Fruit fly (Drosophila melanogaster) whole organism, prepupa: ENCODE results near the gene msi.

Source experiments
- Blimp-1 ChIP-seq: fragments of 200-800 bp; sonication (Bioruptor generic); optimal IDR thresholded peaks from 3 replicates; lab custom pipeline; 2017; ENCODE audit warnings: missing biosample characterization, missing genetic modification characterization, mild to moderate bottlenecking, moderate library complexity, missing genetic modification reagents
- CG10669 ChIP-seq: fragments of 200-800 bp; sonication (Bioruptor generic); optimal IDR thresholded peaks from 3 replicates; lab custom pipeline; 2018; ENCODE audit warnings: missing biosample characterization, mild to moderate bottlenecking, missing genetic modification characterization, moderate library complexity
- CG11294 ChIP-seq: fragments of 200-800 bp; sonication (Bioruptor generic); IDR thresholded peaks from 2 replicates; pipeline ENCODE4 v1.3.6; 2022; ENCODE audit warnings: missing biosample characterization, missing genetic modification characterization
- CG11762 ChIP-seq: fragments of 200-800 bp; sonication (Bioruptor generic); optimal IDR thresholded peaks from 3 replicates; lab custom pipeline; 2016; ENCODE audit warnings: missing biosample characterization, missing genetic modification characterization; ENCODE audit not compliant: insufficient read depth
- CG15336 ChIP-seq: fragments of 200-800 bp; sonication (Bioruptor generic); IDR thresholded peaks from 2 replicates; pipeline ENCODE4 v1.3.6; 2022; ENCODE audit warnings: missing biosample characterization, missing genetic modification characterization
- CG1621 ChIP-seq: fragments of 200-800 bp; sonication (Bioruptor generic); optimal IDR thresholded peaks from 3 replicates; lab custom pipeline; 2018; ENCODE audit warnings: missing biosample characterization, mild to moderate bottlenecking, missing genetic modification characterization
- CG31627 ChIP-seq: fragments of 200-800 bp; sonication (Bioruptor generic); optimal IDR thresholded peaks from 3 replicates; lab custom pipeline; 2016; ENCODE audit warnings: missing biosample characterization, missing genetic modification characterization
- CG4318 ChIP-seq: fragments of 200-800 bp; sonication (Bioruptor generic); optimal IDR thresholded peaks from 3 replicates; lab custom pipeline; 2017; ENCODE audit warnings: missing biosample characterization, mild to moderate bottlenecking, missing genetic modification characterization
- CG6163 ChIP-seq: fragments of 200-800 bp; sonication (Bioruptor generic); IDR thresholded peaks from 3 replicates; pipeline ENCODE4 v1.3.6; 2022; ENCODE audit warnings: missing biosample characterization, missing genetic modification characterization
- CG6808 ChIP-seq: fragments of 200-800 bp; sonication (Bioruptor generic); optimal IDR thresholded peaks from 3 replicates; lab custom pipeline; 2017; ENCODE audit warnings: missing biosample characterization, missing genetic modification characterization, mild to moderate bottlenecking, moderate library complexity, missing genetic modification reagents
- CG8632 ChIP-seq: fragments of 200-800 bp; sonication (Bioruptor generic); optimal IDR thresholded peaks from 3 replicates; lab custom pipeline; 2016; ENCODE audit warnings: missing biosample characterization, missing genetic modification characterization
- Eip78C ChIP-seq: fragments of 200-800 bp; sonication (Bioruptor generic); peaks from one replicate; lab custom pipeline; 2016; ENCODE audit warnings: missing biosample characterization, missing genetic modification characterization
- Ets21C ChIP-seq: fragments of 200-800 bp; sonication (Bioruptor generic); optimal IDR thresholded peaks from 3 replicates; lab custom pipeline; 2016; ENCODE audit warnings: missing biosample characterization, missing genetic modification characterization
- Ets96B ChIP-seq: fragments of 200-800 bp; optimal IDR thresholded peaks from 2 replicates; lab custom pipeline; 2019; ENCODE audit warnings: missing biosample characterization, mild to moderate bottlenecking, missing genetic modification characterization, moderate library complexity
- Hr39 ChIP-seq: fragments of 200-800 bp; sonication (Bioruptor generic); optimal IDR thresholded peaks from 2 replicates; lab custom pipeline; 2016; ENCODE audit warnings: missing biosample characterization, missing genetic modification characterization
- Met ChIP-seq: fragments of 200-800 bp; sonication (Bioruptor generic); optimal IDR thresholded peaks from 3 replicates; lab custom pipeline; 2016; ENCODE audit warnings: missing biosample characterization, missing genetic modification characterization
- OdsH ChIP-seq: fragments of 200-800 bp; sonication (Bioruptor generic); optimal IDR thresholded peaks from 3 replicates; lab custom pipeline; 2016; ENCODE audit warnings: missing biosample characterization, missing genetic modification characterization
- Sox102F ChIP-seq: fragments of 200-800 bp; sonication (Bioruptor generic); optimal IDR thresholded peaks from 2 replicates; lab custom pipeline; 2016; ENCODE audit warnings: missing biosample characterization, mild to moderate bottlenecking, missing genetic modification characterization
- Sox14 ChIP-seq: fragments of 200-800 bp; sonication (Bioruptor generic); optimal IDR thresholded peaks from 3 replicates; lab custom pipeline; 2016; ENCODE audit warnings: missing biosample characterization, missing genetic modification characterization
- acj6 ChIP-seq: fragments of 200-800 bp; sonication (Bioruptor generic); optimal IDR thresholded peaks from 3 replicates; lab custom pipeline; 2016; ENCODE audit warnings: missing biosample characterization, missing genetic modification characterization
- cyc ChIP-seq: fragments of 200-800 bp; sonication (Bioruptor generic); optimal IDR thresholded peaks from 3 replicates; lab custom pipeline; 2016; ENCODE audit warnings: missing biosample characterization, missing genetic modification characterization
- dac ChIP-seq: fragments of 200-800 bp; sonication (Bioruptor generic); optimal IDR thresholded peaks from 2 replicates; lab custom pipeline; 2017; ENCODE audit warnings: missing biosample characterization, mild to moderate bottlenecking, missing genetic modification characterization
- dsx ChIP-seq: fragments of 200-800 bp; optimal IDR thresholded peaks from 3 replicates; lab custom pipeline; 2019; ENCODE audit warnings: missing biosample characterization, mild to moderate bottlenecking, missing genetic modification characterization, moderate library complexity; ENCODE audit not compliant: poor library complexity, severe bottlenecking
- esn ChIP-seq: fragments of 200-800 bp; sonication (Bioruptor generic); optimal IDR thresholded peaks from 2 replicates; lab custom pipeline; 2016; ENCODE audit warnings: missing biosample characterization, mild to moderate bottlenecking, missing genetic modification characterization, moderate library complexity
- fd59A ChIP-seq: fragments of 200-800 bp; sonication (Bioruptor generic); optimal IDR thresholded peaks from 2 replicates; lab custom pipeline; 2017; ENCODE audit warnings: missing biosample characterization, mild to moderate bottlenecking, missing genetic modification characterization, missing genetic modification reagents
- fd85E ChIP-seq: fragments of 200-800 bp; sonication (Bioruptor generic); optimal IDR thresholded peaks from 3 replicates; lab custom pipeline; 2016; ENCODE audit warnings: missing biosample characterization, missing genetic modification characterization
- fkh ChIP-seq: fragments of 200-800 bp; sonication (Bioruptor generic); optimal IDR thresholded peaks from 3 replicates; lab custom pipeline; 2017; ENCODE audit warnings: missing biosample characterization, mild to moderate bottlenecking, missing genetic modification characterization, moderate library complexity
- net ChIP-seq: fragments of 200-800 bp; sonication (Bioruptor generic); optimal IDR thresholded peaks from 3 replicates; lab custom pipeline; 2016; ENCODE audit warnings: missing biosample characterization, missing genetic modification characterization
- spab ChIP-seq: fragments of 200-800 bp; sonication (Bioruptor generic); optimal IDR thresholded peaks from 2 replicates; lab custom pipeline; 2017; ENCODE audit warnings: missing biosample characterization, mild to moderate bottlenecking, missing genetic modification characterization, missing genetic modification reagents
- ss ChIP-seq, 2 experiments: fragments of 200-800 bp; sonication (Bioruptor generic); optimal IDR thresholded peaks; 2 replicates in 1 of 2; 3 replicates in 1 of 2; lab custom pipeline; 2017 to 2018; ENCODE audit warnings: mild to moderate bottlenecking in 2 of 2, missing biosample characterization in 2 of 2, missing genetic modification characterization in 2 of 2, moderate library complexity in 1 of 2
- svp ChIP-seq: fragments of 200-800 bp; sonication (Bioruptor generic); peaks from one replicate; lab custom pipeline; 2016; ENCODE audit warnings: missing biosample characterization, missing genetic modification characterization
- vri ChIP-seq: fragments of 200-800 bp; sonication (Bioruptor generic); optimal IDR thresholded peaks from 3 replicates; lab custom pipeline; 2016; ENCODE audit warnings: missing biosample characterization, mild to moderate bottlenecking, missing genetic modification characterization

msi gene

DNA sequence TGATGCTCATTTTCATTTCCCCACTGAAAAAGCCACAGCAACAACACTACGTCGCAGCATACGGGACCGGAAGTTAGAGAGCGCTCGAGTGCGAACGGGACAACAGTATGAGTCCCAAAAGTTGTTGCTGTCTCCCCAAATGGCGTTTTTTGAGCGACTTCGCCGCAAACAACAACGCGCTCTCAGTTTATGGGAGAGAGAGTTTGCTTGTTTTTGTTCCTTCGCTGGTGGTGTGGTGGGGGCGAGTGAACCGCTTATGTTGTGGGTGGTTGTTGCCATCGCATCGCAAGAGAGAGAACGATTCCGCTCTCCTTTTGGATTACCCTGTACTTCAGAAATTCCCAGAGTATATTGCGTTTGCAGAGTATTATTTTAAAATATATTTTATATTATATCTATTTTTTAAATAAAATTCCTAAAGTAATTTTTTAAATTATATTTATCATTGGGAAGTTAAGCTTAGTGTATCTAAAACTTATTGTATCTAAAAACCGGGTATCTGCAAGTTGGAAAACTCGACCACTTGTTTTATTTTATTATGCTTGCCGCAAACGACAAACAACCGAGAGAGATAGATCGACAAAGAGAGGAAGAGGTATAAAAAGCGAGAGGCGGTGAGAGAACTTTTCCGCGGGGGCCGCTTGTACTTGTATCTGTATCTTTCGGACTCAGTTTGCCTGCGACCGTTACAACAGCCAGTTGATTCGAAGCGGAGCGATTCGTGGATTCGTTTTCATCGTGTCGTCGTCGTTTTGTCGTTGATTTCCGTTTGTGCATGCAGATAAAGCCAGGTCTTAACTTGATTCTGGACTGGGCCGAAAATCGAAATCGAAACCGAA lies at the start of gene msi (continued):
- TF ChIP-seq fkh (GFP tag; lab: Kevin White, UChicago): peak; percentile 82
- TF ChIP-seq CG1621 (tag; lab: Kevin White, UChicago): peak; percentile 83
- TF ChIP-seq Eip78C (GFP tag; lab: Kevin White, UChicago): peak; percentile 99
- TF ChIP-seq Ets21C: peak; percentile 69
- TF ChIP-seq cyc (GFP tag; lab: Kevin White, UChicago): peak; percentile 87
- TF ChIP-seq Sox102F (GFP tag; lab: Kevin White, UChicago): peak; percentile 89
- peak; percentile 99 for TF ChIP-seq CG15336
- peak; percentile 93 for TF ChIP-seq Met (GFP tag; lab: Kevin White, UChicago)
- peak; percentile 98 for TF ChIP-seq CG8632 (GFP tag; lab: Kevin White, UChicago)
- TF ChIP-seq OdsH (GFP tag; lab: Kevin White, UChicago): peak; percentile 96
- TF ChIP-seq, all 60 proteins: peak for 59

DNA sequence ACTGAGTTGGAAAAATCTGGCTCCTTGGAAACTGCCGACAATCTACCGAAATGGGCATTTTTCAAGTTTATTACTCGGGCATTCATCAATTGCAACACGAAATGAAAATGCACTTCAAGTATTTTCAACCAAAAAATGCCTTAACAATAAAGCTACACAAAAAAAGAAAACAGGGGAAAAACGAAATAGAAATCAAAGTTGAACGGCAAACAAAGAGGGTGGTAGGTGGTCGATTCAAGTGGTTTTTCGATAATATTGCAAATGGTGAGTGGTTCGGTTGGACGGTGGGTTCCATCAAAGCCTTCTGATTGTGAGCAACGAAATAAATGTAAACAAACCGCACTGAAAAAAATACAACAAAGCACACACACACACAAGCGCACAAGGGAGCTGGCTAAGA lies 49.8 kb upstream of the msi start:
- TF ChIP-seq Eip78C (GFP tag; lab: Kevin White, UChicago) (no peak), CG31627 (GFP tag; lab: Kevin White, UChicago) (no peak), net (no peak), vri (GFP tag; lab: Kevin White, UChicago) (peak; percentile 28), dac (GFP tag; lab: Kevin White, UChicago) (no peak), CG1621 (tag; lab: Kevin White, UChicago) (no peak), Blimp-1 (no peak)

DNA sequence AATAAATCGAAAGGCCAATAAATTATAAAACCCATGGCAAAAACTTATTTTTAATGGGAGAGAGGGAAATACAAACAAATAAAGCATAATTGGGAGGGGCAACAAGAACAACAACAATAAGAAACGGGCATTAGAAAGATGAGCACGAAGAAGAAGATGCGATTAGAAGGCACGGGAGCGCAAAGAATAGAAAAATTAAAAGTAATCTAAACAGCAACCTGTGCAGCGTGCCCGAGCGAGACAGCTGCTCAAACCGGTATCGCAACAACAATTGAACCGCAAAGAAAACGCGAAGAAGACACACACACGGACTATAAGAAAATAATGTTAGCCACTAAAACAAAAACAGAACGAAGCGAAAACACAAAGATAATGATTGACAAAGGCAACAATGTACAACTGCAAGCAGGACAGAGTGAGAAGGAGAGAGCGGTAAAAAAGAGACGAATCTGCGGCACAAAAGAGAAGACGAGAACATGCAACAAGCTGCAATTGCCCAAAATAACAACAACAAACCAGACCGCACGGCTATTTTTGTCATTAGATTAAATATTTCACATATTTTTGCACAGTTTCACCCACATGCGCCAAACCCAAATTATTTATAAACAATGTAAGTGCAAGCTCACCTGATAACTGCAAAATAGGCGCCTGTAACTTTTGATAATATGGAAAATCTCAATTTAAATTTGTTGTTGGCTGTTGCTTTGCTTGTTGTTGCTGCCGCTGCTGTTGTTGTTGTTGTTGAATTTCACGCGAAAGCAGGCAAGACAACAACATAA lies 43.9 kb upstream of the msi start:
- TF ChIP-seq CG15336 (0 out of 2 replicates have a peak, but pooled peaks have one; percentile 9), esn (GFP tag; lab: Kevin White, UChicago) (no peak), CG10669 (GFP tag; lab: Kevin White, UChicago) (no peak), CG6163 (GFP tag; lab: Robert Waterston, UW) (peak; percentile 42; the same call in 1 of the 3 replicates), cyc (GFP tag; lab: Kevin White, UChicago) (no peak), fd85E (GFP tag; lab: Kevin White, UChicago) (no peak), Met (GFP tag; lab: Kevin White, UChicago) (no peak), Eip78C (GFP tag; lab: Kevin White, UChicago) (peak; percentile 52), Blimp-1 (no peak), Ets21C (no peak), acj6 (no peak), CG11294 (GFP tag; lab: Robert Waterston, UW) (no peak), ss (GFP tag; optimal IDR thresholded peaks at IDR 0.05; lab: Kevin White, UChicago) (peak in 1 of 2 experiments; percentile 14), fd59A (GFP tag; lab: Kevin White, UChicago) (no peak), Sox14 (GFP tag; lab: Kevin White, UChicago) (peak; percentile 30), CG11762 (GFP tag; lab: Kevin White, UChicago) (no peak), dsx (GFP tag; lab: Kevin White, UChicago) (peak; percentile 94), CG6808 (GFP tag; lab: Kevin White, UChicago) (no peak), CG4318 (GFP tag; lab: Kevin White, UChicago) (no peak), svp (GFP tag; lab: Kevin White, UChicago) (no peak), OdsH (GFP tag; lab: Kevin White, UChicago) (no peak), Ets96B (tag; lab: Kevin White, UChicago) (no peak), Hr39 (GFP tag; lab: Kevin White, UChicago) (no peak), spab (GFP tag; lab: Kevin White, UChicago) (no peak)
